Worm (Caenorhabditis elegans) whole organism, L2 larva: ENCODE measurements around the gene clec-24.

Experiments
- ama-1 ChIP-seq: fragments of 150-350 bp; optimal IDR thresholded peaks from 2 replicates; lab custom pipeline; 2018; ENCODE audit warnings: inconsistent platforms
- mab-5 ChIP-seq: fragments of 150-350 bp; optimal IDR thresholded peaks from 2 replicates; lab custom pipeline; 2014; ENCODE audit warnings: missing biosample characterization, missing genetic modification characterization

ce11 chrV:16911294-16911693, 49.5 kb downstream of the clec-24 start:
- TF ChIP-seq mab-5 (tag; lab: Kevin White, UChicago) (no peak), ama-1 (lab: Kevin White, UChicago) (no peak)
